Fruit fly (Drosophila melanogaster): ENCODE results near the gene CG34178.

CG34178 gene

dm6 chr2L:4459543-4459942 lies 25.8 kb downstream of the CG34178 start, which contains the start of the genes mRpL27 and CG15435 (continued):
- 0 out of 2 replicates have a peak, but pooled peaks have one; percentile 14 for TF ChIP-seq Rx (GFP tag; IDR thresholded peaks at IDR 0.05)
- TF ChIP-seq sr (GFP tag; IDR thresholded peaks at IDR 0.05), result 0 out of 3 replicates have a peak, but pooled peaks have one; percentile 22
- no peak for TF ChIP-seq dan (GFP tag; IDR thresholded peaks at IDR 0.05)
- no peak for TF ChIP-seq hbn (GFP tag; IDR thresholded peaks at IDR 0.05; ENCODE audit: partially characterized antibody)
- TF ChIP-seq CG3847 (GFP tag; IDR thresholded peaks at IDR 0.05), result peak; percentile 67
- no peak for TF ChIP-seq CG6854 (GFP tag; optimal IDR thresholded peaks at IDR 0.05)
- no peak for TF ChIP-seq CG6791 (GFP tag; IDR thresholded peaks at IDR 0.05; ENCODE audit: partially characterized antibody)
- no peak for TF ChIP-seq CG15011 (GFP tag; optimal IDR thresholded peaks at IDR 0.05)
- peak; percentile 54 for TF ChIP-seq CG30403 (GFP tag; optimal IDR thresholded peaks at IDR 0.05)
- no peak for TF ChIP-seq CG7372 (GFP tag; IDR thresholded peaks at IDR 0.05)
- TF ChIP-seq HLHmδ (GFP tag; optimal IDR thresholded peaks at IDR 0.05), result no peak
- TF ChIP-seq CG8388 (GFP tag; optimal IDR thresholded peaks at IDR 0.05), result no peak
- TF ChIP-seq CG18476 (GFP tag; optimal IDR thresholded peaks at IDR 0.05), result peak; percentile 98
- no peak for TF ChIP-seq NC2α (GFP tag; optimal IDR thresholded peaks at IDR 0.05)
- TF ChIP-seq ap (GFP tag; IDR thresholded peaks at IDR 0.05), result no peak
- peak; percentile 67 for TF ChIP-seq sens (GFP tag)
- peak in 1 of 2 experiments; percentile 23 for TF ChIP-seq Eip74EF (GFP tag; optimal IDR thresholded peaks at IDR 0.05)
- TF ChIP-seq HmgZ (tag; optimal IDR thresholded peaks at IDR 0.05), result peak; percentile 81
- TF ChIP-seq az2 (GFP tag; optimal IDR thresholded peaks at IDR 0.05), result peak; percentile 25
- TF ChIP-seq Bgb (GFP tag; IDR thresholded peaks at IDR 0.05; ENCODE audit: partially characterized antibody), result no peak
- peak; percentile 30 for TF ChIP-seq CG15696 (tag; optimal IDR thresholded peaks at IDR 0.05)
- TF ChIP-seq CG14050 (GFP tag; IDR thresholded peaks at IDR 0.05), result no peak
- TF ChIP-seq CkIIα-i1 (GFP tag; IDR thresholded peaks at IDR 0.05), result no peak
- TF ChIP-seq lab (GFP tag; optimal IDR thresholded peaks at IDR 0.05), result peak; percentile 35
- no peak for TF ChIP-seq CG12744 (GFP tag; optimal IDR thresholded peaks at IDR 0.05)
- TF ChIP-seq Myb (GFP tag; optimal IDR thresholded peaks at IDR 0.05), result peak; percentile 50
- TF ChIP-seq CG17359 (tag; optimal IDR thresholded peaks at IDR 0.05), result no peak
- TF ChIP-seq CG3726 (GFP tag; IDR thresholded peaks at IDR 0.05), result no peak
- no peak for TF ChIP-seq Sry-δ (GFP tag; optimal IDR thresholded peaks at IDR 0.05)
- TF ChIP-seq CG7987 (GFP tag; optimal IDR thresholded peaks at IDR 0.05), result no peak
- TF ChIP-seq CG9817 (tag; optimal IDR thresholded peaks at IDR 0.05), result peak; percentile 38
- no peak for TF ChIP-seq her (GFP tag; optimal IDR thresholded peaks at IDR 0.05)
- TF ChIP-seq CTCF (GFP tag; optimal IDR thresholded peaks at IDR 0.05), result no peak
- TF ChIP-seq Chrac-16 (GFP tag; optimal IDR thresholded peaks at IDR 0.05), result peak; percentile 17
- no peak for TF ChIP-seq CG18599 (GFP tag; optimal IDR thresholded peaks at IDR 0.05)
- TF ChIP-seq E2f1 (GFP tag; IDR thresholded peaks at IDR 0.05), result no peak
- no peak for TF ChIP-seq CG6765 (GFP tag; optimal IDR thresholded peaks at IDR 0.05)
- TF ChIP-seq CG17912 (GFP tag; optimal IDR thresholded peaks at IDR 0.05), result peak; percentile 27
- TF ChIP-seq CG7271 (tag; optimal IDR thresholded peaks at IDR 0.05), result no peak
- TF ChIP-seq Asciz (GFP tag; optimal IDR thresholded peaks at IDR 0.05), result no peak
- no peak for TF ChIP-seq seq (GFP tag; IDR thresholded peaks at IDR 0.05)
- TF ChIP-seq MESR4 (GFP tag; optimal IDR thresholded peaks at IDR 0.05), result no peak
- no peak for TF ChIP-seq salm (tag; optimal IDR thresholded peaks at IDR 0.05)
- TF ChIP-seq yki (optimal IDR thresholded peaks at IDR 0.05), result no peak
- TF ChIP-seq ind (GFP tag; optimal IDR thresholded peaks at IDR 0.05), result no peak
- peak; percentile 35 for TF ChIP-seq ems (GFP tag; optimal IDR thresholded peaks at IDR 0.05)
- no peak for TF ChIP-seq ci (GFP tag; IDR thresholded peaks at IDR 0.05)
- TF ChIP-seq CG2202 (tag; optimal IDR thresholded peaks at IDR 0.05), result no peak
- no peak for TF ChIP-seq Hr78 (GFP tag; optimal IDR thresholded peaks at IDR 0.05)
- no peak for TF ChIP-seq vfl (GFP tag; optimal IDR thresholded peaks at IDR 0.05)
- no peak for TF ChIP-seq peb (GFP tag; IDR thresholded peaks at IDR 0.05)
- no peak for TF ChIP-seq CG5953 (GFP tag; IDR thresholded peaks at IDR 0.05)
